Worm (Caenorhabditis elegans): ENCODE data around the gene nhr-285.
"Not testable (repeated sequence)": the region's sequence is repeated elsewhere in the genome, so short reads cannot be mapped to it uniquely, and the experiment has no call there.

Gene nhr-285

ce11 chrV:15779128-15779729 is at the start of gene nhr-285, which contains the start of gene irld-52:
nhr-285 (minus strand) TSS chrV:15779228.
irld-52 (plus strand) TSS chrV:15779679.
- no peak for TF ChIP-seq T22C8.4 (GFP tag; IDR thresholded peaks at IDR 0.05)
- no peak for TF ChIP-seq ref-1 (GFP tag; conservative IDR thresholded peaks at IDR 0.05)
- no peak for TF ChIP-seq ztf-23 (GFP tag; IDR thresholded peaks at IDR 0.05)
- TF ChIP-seq cog-1 (tag; optimal IDR thresholded peaks at IDR 0.05): no peak
- TF ChIP-seq ztf-29 (GFP tag; IDR thresholded peaks at IDR 0.05): no peak
- no peak for TF ChIP-seq flt-1 (GFP tag; IDR thresholded peaks at IDR 0.05)
- no peak for TF ChIP-seq med-1 (GFP tag; optimal IDR thresholded peaks at IDR 0.05; ENCODE audit: insufficient read depth)
- TF ChIP-seq klf-2 (GFP tag; conservative IDR thresholded peaks at IDR 0.05): no peak
- no peak for TF ChIP-seq tab-1 (GFP tag; IDR thresholded peaks at IDR 0.05)

ce11 chrV:15826110-15826509 is 47.1 kb upstream of the nhr-285 start, which contains the start of gene srbc-51:
srbc-51 (plus strand) TSS chrV:15826410.
- TF ChIP-seq ref-1 (GFP tag; conservative IDR thresholded peaks at IDR 0.05) (no peak), T22C8.4 (GFP tag; IDR thresholded peaks at IDR 0.05) (no peak), cog-1 (tag; optimal IDR thresholded peaks at IDR 0.05) (no peak), ztf-23 (GFP tag; IDR thresholded peaks at IDR 0.05) (no peak), klf-2 (GFP tag; conservative IDR thresholded peaks at IDR 0.05) (no peak), med-1 (GFP tag; optimal IDR thresholded peaks at IDR 0.05; ENCODE audit: insufficient read depth) (no peak), ztf-29 (GFP tag; IDR thresholded peaks at IDR 0.05) (no peak), flt-1 (GFP tag; IDR thresholded peaks at IDR 0.05) (no peak), tab-1 (GFP tag; IDR thresholded peaks at IDR 0.05) (no peak)

- no peak for TF ChIP-seq T22C8.4 (GFP tag; IDR thresholded peaks at IDR 0.05)
- no peak for TF ChIP-seq ref-1 (GFP tag; conservative IDR thresholded peaks at IDR 0.05)
- no peak for TF ChIP-seq ztf-29 (GFP tag; IDR thresholded peaks at IDR 0.05)
- no peak for TF ChIP-seq tab-1 (GFP tag; IDR thresholded peaks at IDR 0.05)
- TF ChIP-seq med-1 (GFP tag; optimal IDR thresholded peaks at IDR 0.05; ENCODE audit: insufficient read depth): no peak
- TF ChIP-seq klf-2 (GFP tag; conservative IDR thresholded peaks at IDR 0.05): no peak
- no peak for TF ChIP-seq cog-1 (tag; optimal IDR thresholded peaks at IDR 0.05)
- TF ChIP-seq flt-1 (GFP tag; IDR thresholded peaks at IDR 0.05): no peak
- TF ChIP-seq ztf-23 (GFP tag; IDR thresholded peaks at IDR 0.05): no peak
These were observed 45.8 kb upstream of the nhr-285 start, which contains the start of gene srbc-50 for ce11 chrV:15824866-15825265. srbc-50 (minus strand) TSS chrV:15824966.

- TF ChIP-seq tab-1 (GFP tag; IDR thresholded peaks at IDR 0.05): no peak
- TF ChIP-seq ztf-23 (GFP tag; IDR thresholded peaks at IDR 0.05): no peak
- no peak for TF ChIP-seq klf-2 (GFP tag; conservative IDR thresholded peaks at IDR 0.05)
- no peak for TF ChIP-seq med-1 (GFP tag; optimal IDR thresholded peaks at IDR 0.05; ENCODE audit: insufficient read depth)
These were observed 42.4 kb upstream of the nhr-285 start, which contains the start of gene srbc-49 for ce11 chrV:15821398-15821797. srbc-49 (plus strand) TSS chrV:15821698.

- TF ChIP-seq med-1 (GFP tag; optimal IDR thresholded peaks at IDR 0.05; ENCODE audit: insufficient read depth): no peak
- TF ChIP-seq ztf-23 (GFP tag; IDR thresholded peaks at IDR 0.05): no peak
- no peak for TF ChIP-seq tab-1 (GFP tag; IDR thresholded peaks at IDR 0.05)
- no peak for TF ChIP-seq T22C8.4 (GFP tag; IDR thresholded peaks at IDR 0.05)
- no peak for TF ChIP-seq ztf-29 (GFP tag; IDR thresholded peaks at IDR 0.05)
- TF ChIP-seq cog-1 (tag; optimal IDR thresholded peaks at IDR 0.05): no peak
- TF ChIP-seq flt-1 (GFP tag; IDR thresholded peaks at IDR 0.05): no peak
- TF ChIP-seq ref-1 (GFP tag; conservative IDR thresholded peaks at IDR 0.05): no peak
- TF ChIP-seq klf-2 (GFP tag; conservative IDR thresholded peaks at IDR 0.05): no peak
These were observed 41.0 kb upstream of the nhr-285 start, which contains the start of gene srbc-48 for ce11 chrV:15819983-15820382. srbc-48 (plus strand) TSS chrV:15820283.

- no peak for TF ChIP-seq T22C8.4 (GFP tag; IDR thresholded peaks at IDR 0.05)
- no peak for TF ChIP-seq ref-1 (GFP tag; conservative IDR thresholded peaks at IDR 0.05)
- TF ChIP-seq med-1 (GFP tag; optimal IDR thresholded peaks at IDR 0.05; ENCODE audit: insufficient read depth): no peak
- TF ChIP-seq ztf-29 (GFP tag; IDR thresholded peaks at IDR 0.05): no peak
- TF ChIP-seq tab-1 (GFP tag; IDR thresholded peaks at IDR 0.05): no peak
- no peak for TF ChIP-seq cog-1 (tag; optimal IDR thresholded peaks at IDR 0.05)
- no peak for TF ChIP-seq klf-2 (GFP tag; conservative IDR thresholded peaks at IDR 0.05)
- TF ChIP-seq flt-1 (GFP tag; IDR thresholded peaks at IDR 0.05): no peak
- no peak for TF ChIP-seq ztf-23 (GFP tag; IDR thresholded peaks at IDR 0.05)
These were observed 38.7 kb upstream of the nhr-285 start, which contains the start of gene abf-3 for ce11 chrV:15817746-15818145. abf-3 (minus strand) TSS chrV:15817846.

ce11 chrV:15815962-15816432 is 37.0 kb upstream of the nhr-285 start, which contains the start of the genes fbxa-69 and F54B8.4:
fbxa-69 (minus strand) TSS chrV:15815971.
F54B8.4 (plus strand) TSS chrV:15816382.
- TF ChIP-seq ztf-29 (GFP tag; IDR thresholded peaks at IDR 0.05) (no peak), med-1 (GFP tag; optimal IDR thresholded peaks at IDR 0.05; ENCODE audit: insufficient read depth) (no peak), ref-1 (GFP tag; conservative IDR thresholded peaks at IDR 0.05) (no peak)

- not testable (repeated sequence) for TF ChIP-seq tab-1 (GFP tag; IDR thresholded peaks at IDR 0.05); med-1 (GFP tag; optimal IDR thresholded peaks at IDR 0.05; ENCODE audit: insufficient read depth); ref-1 (GFP tag; conservative IDR thresholded peaks at IDR 0.05)
These were observed 33.0 kb upstream of the nhr-285 start, which contains the start of gene nhr-282 for ce11 chrV:15811982-15812381. nhr-282 (plus strand) TSS chrV:15812282.

- TF ChIP-seq T22C8.4 (GFP tag; IDR thresholded peaks at IDR 0.05) (no peak), klf-2 (GFP tag; conservative IDR thresholded peaks at IDR 0.05) (no peak), tab-1 (GFP tag; IDR thresholded peaks at IDR 0.05) (no peak), flt-1 (GFP tag; IDR thresholded peaks at IDR 0.05) (no peak)
These were observed 31.4 kb upstream of the nhr-285 start, which contains the start of gene F54B8.1 for ce11 chrV:15810446-15810845. F54B8.1 (plus strand) TSS chrV:15810746.

- TF ChIP-seq T22C8.4 (GFP tag; IDR thresholded peaks at IDR 0.05): no peak
- no peak for TF ChIP-seq ztf-23 (GFP tag; IDR thresholded peaks at IDR 0.05)
- TF ChIP-seq klf-2 (GFP tag; conservative IDR thresholded peaks at IDR 0.05): no peak
- no peak for TF ChIP-seq cog-1 (tag; optimal IDR thresholded peaks at IDR 0.05)
- TF ChIP-seq flt-1 (GFP tag; IDR thresholded peaks at IDR 0.05): no peak
- no peak for TF ChIP-seq ztf-29 (GFP tag; IDR thresholded peaks at IDR 0.05)
- TF ChIP-seq tab-1 (GFP tag; IDR thresholded peaks at IDR 0.05): no peak
- no peak for TF ChIP-seq med-1 (GFP tag; optimal IDR thresholded peaks at IDR 0.05; ENCODE audit: insufficient read depth)
- no peak for TF ChIP-seq ref-1 (GFP tag; conservative IDR thresholded peaks at IDR 0.05)
These were observed 30.5 kb upstream of the nhr-285 start, which contains the start of gene srsx-36 for ce11 chrV:15809543-15809942. srsx-36 (minus strand) TSS chrV:15809643.

All from whole organism, midembryonic.